Fruit fly (Drosophila melanogaster): ENCODE results near the gene CG9302.

The CG9302 gene

dm6 chr2L:13378488-13378964, at the start of gene CG9302, which contains the start of gene beta'COP:
CG9302 (minus strand) TSS chr2L:13378538.
beta'COP (plus strand) TSS chr2L:13378902.
- TF ChIP-seq CG32264 (GFP tag; optimal IDR thresholded peaks at IDR 0.05) = no peak
- TF ChIP-seq HLH106 (tag; optimal IDR thresholded peaks at IDR 0.05) = peak; percentile 86
- peak; percentile 53 for TF ChIP-seq sv (GFP tag; optimal IDR thresholded peaks at IDR 0.05)
- peak; percentile 12 for TF ChIP-seq GATAd (GFP tag; optimal IDR thresholded peaks at IDR 0.05)
- TF ChIP-seq Myc (optimal IDR thresholded peaks at IDR 0.05) = peak; percentile 97
- no peak for TF ChIP-seq h (GFP tag; optimal IDR thresholded peaks at IDR 0.05)
- TF ChIP-seq Sp1 (GFP tag; optimal IDR thresholded peaks at IDR 0.05) = peak; percentile 77
- peak; percentile 61 for TF ChIP-seq psq (GFP tag; optimal IDR thresholded peaks at IDR 0.05)
- peak; percentile 83 for TF ChIP-seq woc (GFP tag; optimal IDR thresholded peaks at IDR 0.05)
- peak; percentile 63 for TF ChIP-seq OdsH (GFP tag; optimal IDR thresholded peaks at IDR 0.05)
- no peak for TF ChIP-seq dsf (GFP tag; optimal IDR thresholded peaks at IDR 0.05; ENCODE audit: borderline replicate concordance)
- TF ChIP-seq foxo (GFP tag; optimal IDR thresholded peaks at IDR 0.05) = peak in 1 of 2 experiments; percentile 80
- TF ChIP-seq Rel (GFP tag; optimal IDR thresholded peaks at IDR 0.05) = no peak
- TF ChIP-seq Rel (tag; optimal IDR thresholded peaks at IDR 0.05) = peak; percentile 25
- TF ChIP-seq ey (GFP tag; optimal IDR thresholded peaks at IDR 0.05) = peak; percentile 35
- TF ChIP-seq CG9705 (GFP tag; optimal IDR thresholded peaks at IDR 0.05) = peak; percentile 66
- TF ChIP-seq Mio (GFP tag; optimal IDR thresholded peaks at IDR 0.05) = no peak

dm6 chr2L:13414525-13415481, 36.5 kb upstream of the CG9302 start, which contains the start of the genes CG16956, CG42784 and CG43850:
CG16956 (minus strand) TSS chr2L:13414575.
CG42784 (plus strand) TSS chr2L:13415431.
CG43850 (plus strand) TSS chr2L:13415431.
- peak; percentile 7 for TF ChIP-seq Vsx2 (GFP tag; optimal IDR thresholded peaks at IDR 0.05; ENCODE audit: partially characterized antibody)
- TF ChIP-seq pan (optimal IDR thresholded peaks at IDR 0.05) = no peak
- TF ChIP-seq tai (GFP tag; optimal IDR thresholded peaks at IDR 0.05) = no peak

- no peak for TF ChIP-seq foxo (GFP tag; optimal IDR thresholded peaks at IDR 0.05)
- no peak for TF ChIP-seq Myc (optimal IDR thresholded peaks at IDR 0.05)
- no peak for TF ChIP-seq CG32264 (GFP tag; optimal IDR thresholded peaks at IDR 0.05)
- no peak for TF ChIP-seq lola (GFP tag; optimal IDR thresholded peaks at IDR 0.05)
- no peak for TF ChIP-seq dmrt93B (GFP tag; optimal IDR thresholded peaks at IDR 0.05)
- no peak for TF ChIP-seq sage (GFP tag; optimal IDR thresholded peaks at IDR 0.05)
- no peak for TF ChIP-seq GATAd (GFP tag; optimal IDR thresholded peaks at IDR 0.05)
- no peak for TF ChIP-seq fru (GFP tag; optimal IDR thresholded peaks at IDR 0.05)
- no peak for TF ChIP-seq Hr83 (GFP tag; optimal IDR thresholded peaks at IDR 0.05; ENCODE audit: poor library complexity, severe bottlenecking)
- TF ChIP-seq Mio (GFP tag; optimal IDR thresholded peaks at IDR 0.05) = no peak
- TF ChIP-seq CrebA (GFP tag; optimal IDR thresholded peaks at IDR 0.05; ENCODE audit: borderline replicate concordance) = no peak
- TF ChIP-seq Jra (GFP tag; optimal IDR thresholded peaks at IDR 0.05) = no peak
- TF ChIP-seq pan (optimal IDR thresholded peaks at IDR 0.05) = no peak
- TF ChIP-seq CG9705 (GFP tag; optimal IDR thresholded peaks at IDR 0.05) = no peak
- TF ChIP-seq Vsx2 (GFP tag; optimal IDR thresholded peaks at IDR 0.05; ENCODE audit: partially characterized antibody) = no peak
- TF ChIP-seq dl (GFP tag; optimal IDR thresholded peaks at IDR 0.05; ENCODE audit: insufficient read depth in 1 of 2, partially characterized antibody in 2 of 2) = no peak
These were observed 33.9 kb upstream of the CG9302 start, which contains the start of gene Flad2 for dm6 chr2L:13412219-13412618. Flad2 (plus strand) TSS chr2L:13412519.

- TF ChIP-seq h (GFP tag; optimal IDR thresholded peaks at IDR 0.05) (no peak), pan (optimal IDR thresholded peaks at IDR 0.05) (no peak), Hr83 (GFP tag; optimal IDR thresholded peaks at IDR 0.05; ENCODE audit: poor library complexity, severe bottlenecking) (no peak), sage (GFP tag; optimal IDR thresholded peaks at IDR 0.05) (no peak), dmrt93B (GFP tag; optimal IDR thresholded peaks at IDR 0.05) (no peak), rgr (GFP tag; optimal IDR thresholded peaks at IDR 0.05) (no peak), Hr78 (GFP tag; optimal IDR thresholded peaks at IDR 0.05) (no peak), Jra (GFP tag; optimal IDR thresholded peaks at IDR 0.05) (no peak)
These were observed 33.2 kb upstream of the CG9302 start, which contains the start of gene Vm34Ca for dm6 chr2L:13411566-13411965. Vm34Ca (minus strand) TSS chr2L:13411631.
